Worm (Caenorhabditis elegans): ENCODE results near the gene R02F11.3.

The R02F11.3 gene

ce11 chrV:4791569-4791968 lies 14.2 kb downstream of the R02F11.3 start, which contains the start of gene R02F11.11:
Gene R02F11.11 (plus strand): TSS chrV:4791869.
- TF ChIP-seq pag-3 (tag; optimal IDR thresholded peaks at IDR 0.05; ENCODE audit: borderline replicate concordance) (no peak), pha-4 (tag; optimal IDR thresholded peaks at IDR 0.05) (no peak), elt-2 (tag; optimal IDR thresholded peaks at IDR 0.05) (no peak), elt-4 (tag; optimal IDR thresholded peaks at IDR 0.05) (no peak), ceh-48 (tag; optimal IDR thresholded peaks at IDR 0.05) (no peak), pros-1 (tag; optimal IDR thresholded peaks at IDR 0.05) (no peak), dmd-4 (tag; optimal IDR thresholded peaks at IDR 0.05; ENCODE audit: borderline replicate concordance) (no peak), npax-4 (tag; optimal IDR thresholded peaks at IDR 0.05) (no peak), tbx-7 (tag; optimal IDR thresholded peaks at IDR 0.05) (no peak), tbx-2 (tag; optimal IDR thresholded peaks at IDR 0.05) (no peak), ceh-2 (tag; optimal IDR thresholded peaks at IDR 0.05) (no peak), C08G9.2 (tag; optimal IDR thresholded peaks at IDR 0.05) (no peak), ceh-18 (tag; optimal IDR thresholded peaks at IDR 0.05) (no peak), lim-6 (tag; optimal IDR thresholded peaks at IDR 0.05) (no peak), fkh-10 (GFP tag; optimal IDR thresholded peaks at IDR 0.05) (no peak), sox-4 (tag; optimal IDR thresholded peaks at IDR 0.05) (no peak), sox-2 (GFP tag; IDR thresholded peaks at IDR 0.05) (no peak), nfya-1 (tag; optimal IDR thresholded peaks at IDR 0.05) (no peak), eyg-1 (tag; optimal IDR thresholded peaks at IDR 0.05) (no peak)

- TF ChIP-seq K09A11.1 (tag; optimal IDR thresholded peaks at IDR 0.05; ENCODE audit: insufficient read depth) (no peak), dve-1 (tag; optimal IDR thresholded peaks at IDR 0.05) (no peak), npax-4 (tag; optimal IDR thresholded peaks at IDR 0.05) (no peak), pqm-1 (tag; optimal IDR thresholded peaks at IDR 0.05) (no peak), ceh-45 (GFP tag; IDR thresholded peaks at IDR 0.05) (no peak), C08G9.2 (tag; optimal IDR thresholded peaks at IDR 0.05) (no peak), fkh-10 (GFP tag; optimal IDR thresholded peaks at IDR 0.05) (no peak), gmeb-2 (tag; optimal IDR thresholded peaks at IDR 0.05) (no peak), hlh-30 (tag; optimal IDR thresholded peaks at IDR 0.05; ENCODE audit: insufficient read depth) (no peak), C38D4.7 (GFP tag; optimal IDR thresholded peaks at IDR 0.05) (no peak), unc-55 (GFP tag; optimal IDR thresholded peaks at IDR 0.05) (no peak), hlh-8 (tag; optimal IDR thresholded peaks at IDR 0.05) (no peak), F13H6.1 (tag; optimal IDR thresholded peaks at IDR 0.05) (no peak), sox-2 (GFP tag; IDR thresholded peaks at IDR 0.05) (no peak), ceh-31 (tag; optimal IDR thresholded peaks at IDR 0.05) (no peak), nhr-11 (tag; optimal IDR thresholded peaks at IDR 0.05) (no peak)
Measured at ce11 chrV:4790368-4790767, 15.4 kb downstream of the R02F11.3 start, which contains the start of gene R02F11.12. Gene R02F11.12 (plus strand): TSS chrV:4790668.

- TF ChIP-seq unc-86 (tag; optimal IDR thresholded peaks at IDR 0.05) (no peak), pqm-1 (tag; optimal IDR thresholded peaks at IDR 0.05) (no peak), pha-2 (tag; optimal IDR thresholded peaks at IDR 0.05) (no peak), sox-4 (tag; optimal IDR thresholded peaks at IDR 0.05) (no peak), unc-3 (GFP tag; conservative IDR thresholded peaks at IDR 0.05) (no peak), unc-3 (tag; optimal IDR thresholded peaks at IDR 0.05) (no peak), syd-9 (tag; optimal IDR thresholded peaks at IDR 0.05) (no peak), Y22D7AL.16 (tag; optimal IDR thresholded peaks at IDR 0.05) (no peak)
Measured at ce11 chrV:4788823-4789222, 16.9 kb downstream of the R02F11.3 start, which contains the start of gene R02F11.10. Gene R02F11.10 (plus strand): TSS chrV:4789123.

ce11 chrV:4787836-4788235 lies 17.9 kb downstream of the R02F11.3 start:
- TF ChIP-seq K02D7.2 (tag; optimal IDR thresholded peaks at IDR 0.05) (no peak), dve-1 (tag; optimal IDR thresholded peaks at IDR 0.05) (no peak), elt-2 (tag; optimal IDR thresholded peaks at IDR 0.05) (no peak), tbx-2 (tag; optimal IDR thresholded peaks at IDR 0.05) (no peak), F13H6.1 (tag; optimal IDR thresholded peaks at IDR 0.05) (no peak), pqm-1 (tag; optimal IDR thresholded peaks at IDR 0.05) (no peak), pat-9 (tag; optimal IDR thresholded peaks at IDR 0.05) (no peak), npax-4 (tag; optimal IDR thresholded peaks at IDR 0.05) (no peak), ceh-18 (tag; optimal IDR thresholded peaks at IDR 0.05) (no peak), zip-5 (tag; optimal IDR thresholded peaks at IDR 0.05) (no peak), T23F11.4 (GFP tag; optimal IDR thresholded peaks at IDR 0.05) (no peak), lin-11 (tag; optimal IDR thresholded peaks at IDR 0.05) (no peak), nhr-232 (tag; optimal IDR thresholded peaks at IDR 0.05) (no peak), unc-42 (tag; optimal IDR thresholded peaks at IDR 0.05) (no peak)
